Worm (Caenorhabditis elegans): ENCODE measurements around the gene H40L08.1.

Gene H40L08.1

DNA sequence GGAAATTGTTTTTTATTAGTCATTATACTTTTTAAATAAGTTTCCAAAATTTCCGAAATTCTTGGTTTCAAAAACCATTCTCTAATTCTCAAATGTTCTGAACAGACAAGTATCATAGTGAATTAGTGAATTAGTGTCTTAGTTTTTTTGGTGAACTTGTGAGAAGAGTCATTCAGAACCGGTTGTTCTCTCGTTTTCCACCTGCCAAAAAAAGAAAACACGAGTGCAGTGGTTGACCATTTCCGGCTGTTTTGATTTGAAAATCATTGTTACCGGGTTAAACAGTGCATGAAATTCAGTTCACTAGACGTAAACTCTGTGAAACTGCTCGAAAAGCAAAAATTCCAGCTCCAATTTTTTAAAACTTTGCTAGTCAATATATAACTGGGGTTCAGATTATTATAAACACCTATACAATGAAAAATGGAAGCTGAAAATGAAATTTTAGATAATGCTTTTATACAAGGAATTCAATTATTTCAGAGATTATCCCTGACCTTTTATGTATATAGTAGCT, 44.1 kb downstream of the H40L08.1 start:
- TF ChIP-seq lsy-2 (tag; optimal IDR thresholded peaks at IDR 0.05) (no peak), elt-1 (tag; optimal IDR thresholded peaks at IDR 0.05; ENCODE audit: borderline replicate concordance, insufficient read depth) (no peak), pha-4 (tag; optimal IDR thresholded peaks at IDR 0.05) (no peak), ham-2 (GFP tag; optimal IDR thresholded peaks at IDR 0.05) (no peak), snpc-4 (tag; optimal IDR thresholded peaks at IDR 0.05) (no peak), unc-120 (tag; optimal IDR thresholded peaks at IDR 0.05; ENCODE audit: poor library complexity, severe bottlenecking) (no peak), ztf-11 (tag; optimal IDR thresholded peaks at IDR 0.05) (no peak), mep-1 (tag; optimal IDR thresholded peaks at IDR 0.05) (no peak), flh-1 (GFP tag; optimal IDR thresholded peaks at IDR 0.05) (no peak), nhr-237 (tag; optimal IDR thresholded peaks at IDR 0.05) (no peak), ceh-43 (GFP tag; optimal IDR thresholded peaks at IDR 0.05) (no peak)

DNA sequence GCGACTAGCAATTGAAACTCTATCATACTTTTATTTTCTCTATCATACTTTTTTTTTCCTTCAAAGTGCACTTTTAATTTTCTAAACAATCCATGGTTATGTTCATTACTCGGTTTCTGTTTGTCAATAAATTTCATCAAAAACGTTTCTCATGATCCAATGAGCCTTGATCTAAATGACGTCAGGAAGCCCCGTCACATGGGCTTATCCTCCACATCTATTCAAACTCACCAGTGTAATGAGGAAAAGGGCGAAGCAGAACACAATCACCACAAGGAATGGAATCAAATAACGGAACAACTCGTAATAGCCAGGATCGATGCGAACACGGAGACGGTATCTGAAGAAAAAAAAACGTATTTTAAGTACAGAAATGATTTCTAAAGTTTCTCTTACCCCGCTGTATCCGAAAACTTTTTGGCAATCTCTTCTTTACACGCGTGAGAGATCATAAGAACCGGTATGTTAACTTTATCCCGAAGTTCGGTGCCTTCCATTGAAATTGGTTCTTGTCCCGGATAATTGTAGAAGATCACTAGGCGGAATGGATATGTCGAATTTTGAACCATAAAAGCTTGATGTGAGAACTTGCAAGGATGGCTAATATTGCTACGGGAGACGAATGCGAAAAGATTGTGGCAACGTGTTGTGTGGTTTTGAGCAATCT, 44.7 kb downstream of the H40L08.1 start:
- TF ChIP-seq mab-5 (tag; optimal IDR thresholded peaks at IDR 0.05): no peak
- TF ChIP-seq nhr-2 (tag; optimal IDR thresholded peaks at IDR 0.05): no peak
- no peak for TF ChIP-seq elt-1 (tag; optimal IDR thresholded peaks at IDR 0.05; ENCODE audit: borderline replicate concordance, insufficient read depth)
- TF ChIP-seq blmp-1 (tag; optimal IDR thresholded peaks at IDR 0.05): no peak
- no peak for TF ChIP-seq flh-1 (GFP tag; optimal IDR thresholded peaks at IDR 0.05)
- TF ChIP-seq snpc-4 (tag; optimal IDR thresholded peaks at IDR 0.05): no peak
- no peak for TF ChIP-seq ceh-39 (tag; optimal IDR thresholded peaks at IDR 0.05)
- no peak for TF ChIP-seq hlh-1 (tag; optimal IDR thresholded peaks at IDR 0.05)
- TF ChIP-seq M03D4.4 (tag; optimal IDR thresholded peaks at IDR 0.05): no peak

DNA sequence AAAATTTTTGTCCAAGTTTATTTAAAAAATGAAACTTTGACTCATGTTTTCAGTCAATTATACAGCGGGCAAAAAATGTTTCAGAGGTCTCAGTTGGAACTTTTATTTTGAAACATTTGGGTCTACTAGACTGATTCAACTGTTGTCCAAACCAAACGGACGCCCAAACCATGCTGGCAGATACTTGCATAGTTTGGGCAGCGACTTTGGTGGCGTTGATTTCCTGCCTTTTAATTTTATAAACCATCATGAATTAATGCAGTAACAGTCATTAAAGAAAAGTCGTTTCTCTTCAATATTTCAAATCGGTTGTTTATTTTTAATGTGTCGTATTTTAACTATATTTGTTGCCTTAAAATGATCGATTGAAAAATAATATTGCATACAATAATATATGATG, 47.6 kb downstream of the H40L08.1 start:
- no peak for TF ChIP-seq flh-1 (GFP tag; optimal IDR thresholded peaks at IDR 0.05)
- no peak for TF ChIP-seq M03D4.4 (tag; optimal IDR thresholded peaks at IDR 0.05)
- TF ChIP-seq pha-4 (tag; optimal IDR thresholded peaks at IDR 0.05): no peak
- TF ChIP-seq elt-1 (tag; optimal IDR thresholded peaks at IDR 0.05; ENCODE audit: borderline replicate concordance, insufficient read depth): no peak

DNA sequence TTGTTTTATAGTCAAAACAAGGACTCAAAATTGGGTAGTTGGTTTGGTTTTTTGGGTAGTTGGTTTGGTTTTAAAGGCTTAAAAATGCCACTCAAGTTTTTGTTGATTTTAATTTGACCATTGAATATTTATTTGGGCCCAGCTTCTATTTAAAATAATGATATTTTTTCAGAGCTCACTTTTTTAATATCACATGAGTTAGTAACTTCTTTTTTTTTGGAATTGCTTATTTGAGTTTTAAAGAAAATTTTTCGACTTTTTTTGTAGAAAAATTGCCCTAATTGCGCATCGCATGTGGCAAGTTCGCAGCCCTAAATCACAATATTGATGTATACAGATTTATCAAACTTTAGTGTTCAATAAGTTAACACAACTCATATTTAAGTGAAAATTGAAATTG, 48.1 kb downstream of the H40L08.1 start:
- TF ChIP-seq flh-1 (GFP tag; optimal IDR thresholded peaks at IDR 0.05) (no peak), unc-120 (tag; optimal IDR thresholded peaks at IDR 0.05; ENCODE audit: poor library complexity, severe bottlenecking) (no peak), snpc-4 (tag; optimal IDR thresholded peaks at IDR 0.05) (no peak), zip-8 (tag; optimal IDR thresholded peaks at IDR 0.05) (no peak), sem-2 (GFP tag; optimal IDR thresholded peaks at IDR 0.05) (no peak), ceh-83 (GFP tag; optimal IDR thresholded peaks at IDR 0.05) (no peak), cnd-1 (tag; optimal IDR thresholded peaks at IDR 0.05) (no peak), pha-4 (tag; optimal IDR thresholded peaks at IDR 0.05) (no peak), nhr-28 (tag; optimal IDR thresholded peaks at IDR 0.05) (no peak), ham-2 (GFP tag; optimal IDR thresholded peaks at IDR 0.05) (no peak), unc-39 (tag; optimal IDR thresholded peaks at IDR 0.05) (no peak), nhr-2 (tag; optimal IDR thresholded peaks at IDR 0.05) (no peak), ztf-11 (tag; optimal IDR thresholded peaks at IDR 0.05) (no peak), drap-1 (GFP tag; optimal IDR thresholded peaks at IDR 0.05) (no peak)

DNA sequence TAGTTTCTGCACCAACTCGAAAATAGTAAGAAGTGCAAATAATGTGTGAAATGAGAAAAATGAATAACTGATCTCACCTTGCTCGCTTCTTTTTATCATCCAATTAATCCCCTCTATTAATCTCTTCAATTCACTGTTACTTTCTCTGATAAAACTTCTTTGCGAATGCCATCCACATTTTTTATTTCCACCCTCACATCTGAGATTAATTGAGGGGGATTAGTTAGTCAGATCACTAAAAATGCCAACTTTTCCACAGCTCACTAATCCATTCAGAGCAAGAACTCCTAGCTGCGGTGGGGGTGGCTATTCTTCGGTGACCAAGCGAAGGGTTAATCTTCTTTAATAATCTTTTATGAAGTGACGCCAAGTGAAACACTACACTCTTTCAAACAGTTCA, 49.1 kb downstream of the H40L08.1 start, which contains the start of gene dsc-1:
Gene dsc-1 (minus strand): TSS at position 46 of the 400 bp plus-strand sequence.
- TF ChIP-seq lin-13 (tag; optimal IDR thresholded peaks at IDR 0.05): no peak
- TF ChIP-seq lin-32 (GFP tag; optimal IDR thresholded peaks at IDR 0.05): no peak
- TF ChIP-seq bed-3 (GFP tag; optimal IDR thresholded peaks at IDR 0.05): no peak
- TF ChIP-seq lsy-2 (tag; optimal IDR thresholded peaks at IDR 0.05): no peak
- no peak for TF ChIP-seq M03D4.4 (tag; optimal IDR thresholded peaks at IDR 0.05)
- TF ChIP-seq nhr-12 (tag; optimal IDR thresholded peaks at IDR 0.05): no peak
- no peak for TF ChIP-seq mab-5 (tag; optimal IDR thresholded peaks at IDR 0.05)
- TF ChIP-seq nhr-76 (tag; optimal IDR thresholded peaks at IDR 0.05): no peak
- TF ChIP-seq pha-4 (tag; optimal IDR thresholded peaks at IDR 0.05): no peak
